Worm (Caenorhabditis elegans) whole organism, early embryonic: Measurements from ENCODE around the gene srx-73.
A peak's percentile ranks its signal among the peaks of the same experiment; 100 is the strongest.

ENCODE experiments used
- B0310.2 ChIP-seq: sonication (generic microtip); optimal IDR thresholded peaks from 2 replicates; lab custom pipeline; 2016; ENCODE audit warnings: mild to moderate bottlenecking, missing genetic modification characterization, missing compliant biosample characterization
- ama-1 ChIP-seq: fragments of 150-350 bp; optimal IDR thresholded peaks from 2 replicates; lab custom pipeline; 2014
- ceh-13 ChIP-seq: fragments of 200-800 bp; sonication (Bioruptor generic); optimal IDR thresholded peaks from 2 replicates; lab custom pipeline; 2018; ENCODE audit warnings: mild to moderate bottlenecking, missing genetic modification characterization, missing compliant biosample characterization
- ceh-36 ChIP-seq: sonication (generic microtip); optimal IDR thresholded peaks from 2 replicates; lab custom pipeline; 2016; ENCODE audit warnings: missing genetic modification characterization, inconsistent platforms, missing compliant biosample characterization
- flt-1 ChIP-seq: fragments of 200-800 bp; sonication (Bioruptor generic); IDR thresholded peaks from 2 replicates; pipeline ENCODE4 v1.3.6; 2022; ENCODE audit warnings: missing genetic modification characterization, missing compliant biosample characterization
- hmg-4 ChIP-seq: fragments of 200-800 bp; sonication (Bioruptor generic); optimal IDR thresholded peaks from 2 replicates; lab custom pipeline; 2018; ENCODE audit warnings: mild to moderate bottlenecking, missing genetic modification characterization, missing compliant biosample characterization
- hnd-1 ChIP-seq: sonication (generic microtip); optimal IDR thresholded peaks from 2 replicates; lab custom pipeline; 2016; ENCODE audit warnings: missing genetic modification characterization, missing compliant biosample characterization
- pes-1 ChIP-seq: fragments of 200-800 bp; sonication (Bioruptor generic); IDR thresholded peaks from 2 replicates; pipeline ENCODE4 v1.3.6; 2022; ENCODE audit warnings: missing genetic modification reagents, missing genetic modification characterization, missing compliant biosample characterization
- scrt-1 ChIP-seq: fragments of 200-800 bp; sonication (Bioruptor generic); IDR thresholded peaks from 2 replicates; pipeline ENCODE4 v1.3.6; 2022; ENCODE audit warnings: missing genetic modification characterization, missing compliant biosample characterization
- sea-1 ChIP-seq: fragments of 200-800 bp; sonication (Bioruptor generic); conservative IDR thresholded peaks from 2 replicates; pipeline ENCODE4 v1.3.6; 2022; ENCODE audit warnings: missing genetic modification characterization, missing compliant biosample characterization
- tbx-11 ChIP-seq: fragments of 200-800 bp; sonication (Bioruptor generic); IDR thresholded peaks from 2 replicates; pipeline ENCODE4 v1.3.6; 2022; ENCODE audit warnings: missing genetic modification characterization, missing compliant biosample characterization
- tbx-37 ChIP-seq: fragments of 200-800 bp; sonication (Bioruptor generic); conservative IDR thresholded peaks from 2 replicates; pipeline ENCODE4 v1.3.6; 2022; ENCODE audit warnings: missing genetic modification reagents, missing genetic modification characterization, missing compliant biosample characterization
- tra-4 ChIP-seq: sonication (generic microtip); optimal IDR thresholded peaks from 2 replicates; lab custom pipeline; 2017; ENCODE audit warnings: missing genetic modification characterization, missing compliant biosample characterization

- TF ChIP-seq sea-1 (GFP tag; lab: Robert Waterston, UW) (no peak), flt-1 (no peak), ama-1 (no peak), hnd-1 (no peak), pes-1 (GFP tag; lab: Robert Waterston, UW) (no peak; the same call in 1 of the 2 replicates), B0310.2 (tag; lab: Kevin White, UChicago) (no peak), tra-4 (no peak), hmg-4 (GFP tag; lab: Kevin White, UChicago) (peak; percentile 33), ceh-36 (tag; lab: Kevin White, UChicago) (no peak), tbx-37 (GFP tag; lab: Robert Waterston, UW) (no peak), scrt-1 (peak; percentile 76), tbx-11 (no peak), ceh-13 (GFP tag; lab: Kevin White, UChicago) (no peak)
These were observed 17.7 kb downstream of the srx-73 start, which contains the start of gene F41F3.3 for ce11 chrV:4647857-4648256.
